Worm (Caenorhabditis elegans): ENCODE results near the gene Y116A8C.465.
A peak's percentile ranks its signal among the peaks of the same experiment; 100 is the strongest.

The Y116A8C.465 gene

DNA sequence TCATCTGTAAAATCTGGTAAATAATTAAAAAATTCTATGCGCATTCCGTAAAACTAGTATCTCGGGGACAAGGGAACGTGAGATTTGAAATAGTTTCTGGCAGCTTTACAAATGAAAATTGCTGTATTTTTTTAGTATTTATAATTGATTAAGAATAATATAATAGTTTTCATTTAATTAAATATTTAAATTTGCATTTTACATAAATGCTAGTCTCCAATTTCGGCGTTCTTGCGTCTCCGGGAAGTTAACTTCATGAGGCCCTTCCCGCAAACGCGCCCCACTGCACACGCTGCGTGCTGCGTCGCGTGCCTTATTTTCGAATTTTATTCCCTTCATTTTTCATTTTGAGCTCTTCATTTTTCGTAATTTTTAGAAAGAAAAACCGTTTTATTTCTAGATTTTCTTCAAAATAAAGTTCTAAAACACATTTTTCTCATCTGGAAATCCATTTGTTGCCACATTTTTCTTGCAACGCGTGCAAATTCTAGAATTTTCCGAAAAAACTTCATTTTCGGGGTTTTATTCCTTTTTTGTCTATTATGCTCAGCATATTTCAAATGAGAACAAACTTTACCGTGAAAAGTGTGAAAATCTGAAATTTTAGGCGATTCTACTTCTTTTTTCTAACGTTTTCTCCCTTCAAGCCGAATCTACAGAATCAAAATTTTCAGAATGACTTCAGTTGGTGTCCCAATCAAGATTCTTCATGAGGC, 22.5 kb downstream of the Y116A8C.465 start, which contains the start of the genes snx-13 and snr-1 (continued):
- peak; percentile 58 for TF ChIP-seq ham-2 (GFP tag; optimal IDR thresholded peaks at IDR 0.05)
- no peak for TF ChIP-seq snpc-4 (tag; optimal IDR thresholded peaks at IDR 0.05)
- peak; percentile 92 for TF ChIP-seq cnd-1 (tag; optimal IDR thresholded peaks at IDR 0.05)
- no peak for TF ChIP-seq unc-39 (tag; optimal IDR thresholded peaks at IDR 0.05)

DNA sequence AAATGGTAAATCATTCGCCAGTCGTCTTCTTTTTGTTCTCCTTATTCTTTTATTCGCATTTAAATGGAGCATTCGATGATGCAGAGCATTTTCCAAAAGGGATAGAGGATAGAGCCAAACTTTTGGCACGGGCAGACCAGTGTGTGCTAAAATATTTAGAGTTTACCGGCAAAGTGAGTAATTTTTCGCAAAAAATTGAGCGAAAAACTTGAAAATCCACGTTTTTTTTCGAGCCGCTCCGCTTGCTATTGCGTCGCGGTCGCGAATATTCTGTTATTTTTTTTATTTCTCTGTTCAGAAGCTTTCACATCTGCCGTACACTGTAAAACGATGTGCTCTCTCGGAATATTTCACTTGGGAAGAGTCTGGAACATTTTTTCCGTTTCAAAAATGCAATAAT, 23.8 kb downstream of the Y116A8C.465 start, which contains the start of gene Y116A8C.43:
Y116A8C.43 (plus strand) TSS at position 3 of the 400 bp plus-strand sequence.
- TF ChIP-seq mab-5 (tag; optimal IDR thresholded peaks at IDR 0.05): no peak
- no peak for TF ChIP-seq lin-13 (tag; optimal IDR thresholded peaks at IDR 0.05)
- TF ChIP-seq cnd-1 (tag; optimal IDR thresholded peaks at IDR 0.05): no peak

DNA sequence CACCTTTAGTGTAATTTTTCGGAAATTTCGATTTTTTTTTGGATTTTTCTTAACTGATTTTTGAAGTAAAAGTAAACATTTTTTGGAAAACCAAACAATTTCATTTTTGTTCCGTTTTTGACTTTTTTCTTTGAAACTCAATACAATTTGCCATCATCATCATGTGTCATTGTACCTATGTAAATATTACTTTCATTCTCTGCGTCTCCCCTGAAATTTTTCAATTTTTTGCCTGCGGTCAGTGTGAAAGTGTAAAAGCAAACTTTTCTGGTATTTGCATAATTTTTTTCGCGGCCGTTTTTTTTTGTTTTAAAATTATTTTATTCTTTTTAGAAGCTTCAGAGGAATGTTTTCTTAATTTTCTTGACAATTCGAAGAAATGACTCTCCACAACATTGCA, 28.7 kb downstream of the Y116A8C.465 start, which contains the start of gene Y116A8C.29:
Y116A8C.29 (plus strand) TSS at position 328 of the 400 bp plus-strand sequence.
- no peak for TF ChIP-seq ces-1 (GFP tag; optimal IDR thresholded peaks at IDR 0.05)
- no peak for TF ChIP-seq unc-120 (tag; optimal IDR thresholded peaks at IDR 0.05; ENCODE audit: poor library complexity, severe bottlenecking)
- TF ChIP-seq mep-1 (tag; optimal IDR thresholded peaks at IDR 0.05): no peak
- TF ChIP-seq lin-13 (tag; optimal IDR thresholded peaks at IDR 0.05): no peak
- TF ChIP-seq unc-39 (tag; optimal IDR thresholded peaks at IDR 0.05): no peak

DNA sequence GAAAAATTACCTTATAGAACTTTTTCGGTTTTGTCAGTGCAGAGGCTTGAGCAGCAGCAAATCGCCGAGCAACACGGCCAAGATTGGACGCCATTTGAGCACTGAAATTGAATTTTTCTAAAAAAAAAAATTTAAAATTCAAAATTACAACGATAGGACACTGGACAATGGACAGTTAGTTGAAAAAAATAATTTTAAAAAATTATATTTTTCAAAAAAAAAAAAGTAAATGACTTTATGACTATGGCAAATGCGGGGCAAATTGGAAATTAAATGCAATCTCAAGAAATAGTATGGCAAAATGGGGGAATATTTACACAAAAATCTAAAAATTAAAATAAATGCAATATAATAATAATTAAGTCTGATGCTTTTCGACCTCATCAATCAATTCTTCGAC, 31.1 kb downstream of the Y116A8C.465 start, which contains the start of gene Y116A8C.27:
Y116A8C.27 (minus strand) TSS at position 101 of the 400 bp plus-strand sequence.
- TF ChIP-seq zip-8 (tag; optimal IDR thresholded peaks at IDR 0.05): no peak

DNA sequence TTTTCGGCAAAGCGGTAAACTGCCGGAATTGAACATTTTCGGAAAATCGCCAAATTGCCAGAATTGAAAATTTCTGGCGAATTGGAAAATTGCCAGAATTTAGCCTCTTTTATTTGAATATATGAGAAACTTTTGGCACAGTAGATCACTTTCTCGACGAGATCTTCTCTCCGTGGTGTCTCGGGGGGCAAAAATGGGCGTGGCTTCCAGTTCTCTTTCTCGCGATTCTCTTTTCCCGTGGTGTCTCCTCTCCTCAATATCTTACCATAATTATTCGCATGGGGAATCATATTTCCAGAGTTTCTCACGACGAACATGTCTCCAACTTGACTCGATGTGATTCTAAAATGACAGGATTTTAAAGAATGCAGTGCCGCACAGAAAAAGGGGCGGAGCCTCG, 34.1 kb downstream of the Y116A8C.465 start:
- TF ChIP-seq drap-1 (GFP tag; optimal IDR thresholded peaks at IDR 0.05) (no peak), snpc-4 (tag; optimal IDR thresholded peaks at IDR 0.05) (no peak), sptf-1 (tag; optimal IDR thresholded peaks at IDR 0.05) (peak; percentile 18), ceh-83 (GFP tag; optimal IDR thresholded peaks at IDR 0.05) (no peak), cnd-1 (tag; optimal IDR thresholded peaks at IDR 0.05) (peak; percentile 30)

DNA sequence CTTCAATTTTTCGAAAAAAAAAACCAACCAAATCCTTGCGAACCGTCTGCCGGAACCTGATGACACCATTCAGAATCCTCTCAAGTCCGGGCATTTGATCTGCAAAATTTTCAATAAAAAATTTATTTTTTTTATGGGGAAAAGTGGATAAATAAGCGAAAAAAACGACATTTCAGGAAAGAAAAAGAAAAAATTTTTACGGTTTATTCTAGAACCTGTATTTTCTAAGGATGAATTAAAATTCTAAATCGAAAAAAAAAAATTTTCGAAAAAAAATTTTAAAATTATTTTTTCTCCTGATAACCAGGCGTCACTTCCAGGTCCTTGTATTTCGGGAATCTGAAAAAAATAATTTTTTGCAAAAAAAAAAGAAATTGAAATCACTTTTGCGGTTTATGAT, 35.1 kb downstream of the Y116A8C.465 start, which contains the start of gene bca-2:
bca-2 (minus strand) TSS at position 101 of the 400 bp plus-strand sequence.
- TF ChIP-seq unc-39 (tag; optimal IDR thresholded peaks at IDR 0.05) (no peak), nhr-28 (tag; optimal IDR thresholded peaks at IDR 0.05) (no peak), unc-62 (GFP tag; optimal IDR thresholded peaks at IDR 0.05) (no peak), sptf-1 (tag; optimal IDR thresholded peaks at IDR 0.05) (no peak), blmp-1 (tag; optimal IDR thresholded peaks at IDR 0.05) (no peak), drap-1 (GFP tag; optimal IDR thresholded peaks at IDR 0.05) (no peak), cnd-1 (tag; optimal IDR thresholded peaks at IDR 0.05) (no peak), hlh-1 (tag; optimal IDR thresholded peaks at IDR 0.05) (no peak)

DNA sequence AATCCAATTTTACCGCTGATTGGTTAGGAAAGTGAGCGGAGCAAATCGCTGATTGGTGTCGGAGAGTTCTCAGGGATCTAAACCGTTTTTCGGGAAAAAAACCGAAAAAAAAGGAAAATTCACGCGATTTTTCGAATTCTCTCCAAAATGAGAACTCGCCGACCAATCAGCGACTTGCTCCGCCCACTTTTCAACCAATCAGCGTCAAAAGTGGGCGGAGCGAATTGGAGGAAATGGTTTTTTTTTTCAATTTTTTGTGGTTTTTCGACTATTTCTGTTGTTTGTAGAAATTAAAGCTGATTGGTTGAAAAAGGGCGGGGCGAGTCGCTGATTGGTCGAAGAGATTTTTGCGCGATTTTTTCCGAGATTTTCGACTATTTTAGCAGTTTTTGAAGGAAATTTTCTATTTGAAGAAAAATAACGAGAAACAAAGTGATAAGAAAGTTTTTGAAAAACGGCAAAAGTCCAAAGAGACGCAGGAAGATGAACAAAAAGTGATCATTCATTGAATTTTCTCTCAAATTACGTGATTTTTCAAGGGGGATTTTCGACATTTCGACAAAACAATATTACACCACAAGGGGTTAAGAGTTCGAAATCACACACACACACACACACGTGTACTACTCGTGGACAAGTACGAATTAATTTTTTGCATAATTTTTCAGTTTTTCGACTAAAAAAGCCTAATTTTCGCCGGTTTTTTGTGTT, 35.7 kb downstream of the Y116A8C.465 start:
- TF ChIP-seq mls-2 (tag; optimal IDR thresholded peaks at IDR 0.05): no peak
- TF ChIP-seq elt-3 (tag; optimal IDR thresholded peaks at IDR 0.05): no peak
- no peak for TF ChIP-seq ztf-11 (tag; optimal IDR thresholded peaks at IDR 0.05)
- no peak for TF ChIP-seq nhr-12 (tag; optimal IDR thresholded peaks at IDR 0.05)
- no peak for TF ChIP-seq elt-1 (tag; optimal IDR thresholded peaks at IDR 0.05; ENCODE audit: borderline replicate concordance, insufficient read depth)
- no peak for TF ChIP-seq lsy-2 (tag; optimal IDR thresholded peaks at IDR 0.05)
- no peak for TF ChIP-seq drap-1 (GFP tag; optimal IDR thresholded peaks at IDR 0.05)
- TF ChIP-seq blmp-1 (tag; optimal IDR thresholded peaks at IDR 0.05): no peak
- TF ChIP-seq lin-13 (tag; optimal IDR thresholded peaks at IDR 0.05): no peak

DNA sequence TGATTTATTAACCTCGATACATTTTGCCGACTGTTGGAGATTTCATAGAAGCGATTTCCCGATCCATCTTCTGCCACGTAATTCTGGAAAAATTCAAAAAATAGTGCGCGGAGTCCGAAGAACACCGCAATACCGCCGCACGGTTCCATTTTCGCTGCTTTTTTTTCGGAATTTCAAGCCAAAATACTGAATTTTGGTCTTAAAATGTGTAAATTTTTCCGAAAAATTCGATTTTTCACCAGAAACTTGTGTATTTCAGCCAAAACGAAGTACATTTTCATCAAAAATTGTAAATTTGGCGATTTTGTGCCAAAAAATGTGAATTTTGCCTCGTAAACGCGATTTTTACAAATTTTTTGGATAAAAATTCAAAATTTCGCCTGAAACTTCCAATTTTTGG, 38.1 kb downstream of the Y116A8C.465 start:
- TF ChIP-seq elt-1 (tag; optimal IDR thresholded peaks at IDR 0.05; ENCODE audit: borderline replicate concordance, insufficient read depth): no peak
- TF ChIP-seq unc-39 (tag; optimal IDR thresholded peaks at IDR 0.05): no peak
- TF ChIP-seq ceh-39 (tag; optimal IDR thresholded peaks at IDR 0.05): no peak
- no peak for TF ChIP-seq nhr-2 (tag; optimal IDR thresholded peaks at IDR 0.05)
- TF ChIP-seq pha-4 (tag; optimal IDR thresholded peaks at IDR 0.05): no peak
- TF ChIP-seq ham-2 (GFP tag; optimal IDR thresholded peaks at IDR 0.05): no peak
- TF ChIP-seq sptf-1 (tag; optimal IDR thresholded peaks at IDR 0.05): no peak
- TF ChIP-seq unc-120 (tag; optimal IDR thresholded peaks at IDR 0.05; ENCODE audit: poor library complexity, severe bottlenecking): no peak
- no peak for TF ChIP-seq blmp-1 (tag; optimal IDR thresholded peaks at IDR 0.05)
- TF ChIP-seq hlh-1 (tag; optimal IDR thresholded peaks at IDR 0.05): no peak
- TF ChIP-seq mab-5 (tag; optimal IDR thresholded peaks at IDR 0.05): no peak
- no peak for TF ChIP-seq lin-13 (tag; optimal IDR thresholded peaks at IDR 0.05)
- TF ChIP-seq M03D4.4 (tag; optimal IDR thresholded peaks at IDR 0.05): no peak
- TF ChIP-seq unc-62 (GFP tag; optimal IDR thresholded peaks at IDR 0.05): no peak
- no peak for TF ChIP-seq elt-3 (tag; optimal IDR thresholded peaks at IDR 0.05)
